Worm (Caenorhabditis elegans) whole organism, L1 larva: ENCODE measurements around the gene plg-1.
A peak's percentile ranks its signal among the peaks of the same experiment; 100 is the strongest.

Experiments used
- C04F5.9 ChIP-seq: sonication (generic microtip); optimal IDR thresholded peaks from 2 replicates; lab custom pipeline; 2016; ENCODE audit warnings: missing genetic modification characterization, missing compliant biosample characterization
- C34B4.2 ChIP-seq: sonication (generic microtip); optimal IDR thresholded peaks from 2 replicates; lab custom pipeline; 2017; ENCODE audit warnings: mild to moderate bottlenecking, missing genetic modification characterization, missing compliant biosample characterization
- F16B12.6 ChIP-seq: fragments of 150-350 bp; optimal IDR thresholded peaks from 2 replicates; lab custom pipeline; 2014; ENCODE audit warnings: missing biosample characterization, missing genetic modification characterization
- aha-1 ChIP-seq: fragments of 150-350 bp; optimal IDR thresholded peaks from 2 replicates; lab custom pipeline; 2014; ENCODE audit warnings: missing biosample characterization, missing genetic modification characterization
- alr-1 ChIP-seq: fragments of 200-800 bp; sonication (Bioruptor generic); optimal IDR thresholded peaks from 2 replicates; lab custom pipeline; 2018; ENCODE audit warnings: borderline replicate concordance, mild to moderate bottlenecking, missing genetic modification characterization, missing compliant biosample characterization
- aly-2 ChIP-seq: fragments of 150-350 bp; optimal IDR thresholded peaks from 2 replicates; lab custom pipeline; 2014; ENCODE audit warnings: missing biosample characterization, missing genetic modification characterization
- blmp-1 ChIP-seq: fragments of 150-350 bp; optimal IDR thresholded peaks from 2 replicates; lab custom pipeline; 2014; ENCODE audit warnings: missing biosample characterization, missing genetic modification characterization
- ceh-63 ChIP-seq: fragments of 200-800 bp; sonication (Bioruptor generic); optimal IDR thresholded peaks from 2 replicates; lab custom pipeline; 2018; ENCODE audit warnings: mild to moderate bottlenecking, missing genetic modification characterization, missing compliant biosample characterization
- ceh-82 ChIP-seq, 3 experiments: fragments of 150-350 bp in 1 of 3; sonication (generic microtip) in 2 of 3; optimal IDR thresholded peaks; 2 replicates each; lab custom pipeline; 2014 to 2017; ENCODE audit warnings: missing biosample characterization in 3 of 3, missing genetic modification characterization in 3 of 3
- ceh-88 ChIP-seq: fragments of 200-800 bp; sonication (Bioruptor generic); IDR thresholded peaks from 2 replicates; pipeline ENCODE4 v1.3.6; 2022; ENCODE audit warnings: missing genetic modification characterization, missing compliant biosample characterization
- ces-1 ChIP-seq: fragments of 150-350 bp; optimal IDR thresholded peaks from 2 replicates; lab custom pipeline; 2014; ENCODE audit warnings: missing biosample characterization, missing genetic modification reagents, missing genetic modification characterization
- dpl-1 ChIP-seq, 3 experiments: fragments of 150-350 bp in 2 of 3; sonication (generic microtip) in 1 of 3; optimal IDR thresholded peaks; 2 replicates each; lab custom pipeline; 2014 to 2017; ENCODE audit warnings: missing biosample characterization in 3 of 3, missing genetic modification characterization in 3 of 3, missing genetic modification reagents in 3 of 3
- efl-1 ChIP-seq, 4 experiments: fragments of 150-350 bp; optimal IDR thresholded peaks in 3 of 4; peaks in 1 of 4; 1 replicate in 1 of 4; 2 replicates in 3 of 4; lab custom pipeline; 2014; ENCODE audit warnings: missing biosample characterization in 2 of 4, missing genetic modification characterization in 2 of 4, missing genetic modification reagents in 2 of 4
- egl-27 ChIP-seq, 2 experiments: fragments of 150-350 bp in 1 of 2; sonication (generic microtip); optimal IDR thresholded peaks; 3 replicates each; lab custom pipeline; 2017 to 2018; ENCODE audit warnings: missing biosample characterization in 2 of 2, missing genetic modification characterization in 2 of 2, missing genetic modification reagents in 2 of 2
- elt-2 ChIP-seq: sonication (generic microtip); optimal IDR thresholded peaks from 2 replicates; lab custom pipeline; 2016; ENCODE audit warnings: missing genetic modification characterization, mild to moderate bottlenecking, inconsistent platforms, missing compliant biosample characterization, missing genetic modification reagents
- elt-3 ChIP-seq, 6 experiments: fragments of 150-350 bp in 1 of 6; sonication (generic microtip); optimal IDR thresholded peaks; 2 replicates each; lab custom pipeline; 2017 to 2018; ENCODE audit warnings: missing biosample characterization in 6 of 6, missing genetic modification characterization in 6 of 6, inconsistent platforms in 1 of 6
- ets-5 ChIP-seq: fragments of 200-800 bp; sonication (Bioruptor generic); IDR thresholded peaks from 2 replicates; pipeline ENCODE4 v1.3.6; 2022; ENCODE audit warnings: missing genetic modification characterization, missing compliant biosample characterization
- fkh-4 ChIP-seq: sonication (generic microtip); optimal IDR thresholded peaks from 2 replicates; lab custom pipeline; 2016; ENCODE audit warnings: missing compliant biosample characterization, missing genetic modification characterization, borderline replicate concordance
- fkh-8 ChIP-seq: sonication (generic microtip); optimal IDR thresholded peaks from 2 replicates; lab custom pipeline; 2016; ENCODE audit warnings: mild to moderate bottlenecking, missing genetic modification characterization, missing compliant biosample characterization
- fos-1 ChIP-seq: fragments of 150-350 bp; optimal IDR thresholded peaks from 2 replicates; lab custom pipeline; 2014; ENCODE audit warnings: missing biosample characterization, missing genetic modification characterization
- hlh-17 ChIP-seq: fragments of 200-800 bp; sonication (Bioruptor generic); optimal IDR thresholded peaks from 2 replicates; lab custom pipeline; 2018; ENCODE audit warnings: missing genetic modification characterization, mild to moderate bottlenecking, missing compliant biosample characterization, moderate library complexity, borderline replicate concordance
- hlh-4 ChIP-seq: sonication (generic microtip); optimal IDR thresholded peaks from 2 replicates; lab custom pipeline; 2016; ENCODE audit warnings: mild to moderate bottlenecking, missing genetic modification characterization, missing compliant biosample characterization
- hpl-2 ChIP-seq: fragments of 150-350 bp; optimal IDR thresholded peaks from 2 replicates; lab custom pipeline; 2014; ENCODE audit warnings: missing biosample characterization, missing genetic modification reagents, missing genetic modification characterization
- jun-1 ChIP-seq: fragments of 150-350 bp; optimal IDR thresholded peaks from 2 replicates; lab custom pipeline; 2014; ENCODE audit warnings: missing biosample characterization, missing genetic modification reagents, missing genetic modification characterization
- lin-13 ChIP-seq: fragments of 150-350 bp; optimal IDR thresholded peaks from 2 replicates; lab custom pipeline; 2014; ENCODE audit warnings: missing biosample characterization, missing genetic modification reagents, missing genetic modification characterization
- lin-15B ChIP-seq: fragments of 150-350 bp; sonication (generic microtip); optimal IDR thresholded peaks from 3 replicates; lab custom pipeline; 2014; ENCODE audit warnings: missing biosample characterization, missing genetic modification characterization
- lin-35 ChIP-seq, 2 experiments: fragments of 150-350 bp; optimal IDR thresholded peaks; 2 replicates each; lab custom pipeline; 2014; ENCODE audit warnings: missing biosample characterization in 2 of 2, missing genetic modification characterization in 2 of 2, missing genetic modification reagents in 2 of 2
- lir-3 ChIP-seq: sonication (generic microtip); optimal IDR thresholded peaks from 2 replicates; lab custom pipeline; 2016; ENCODE audit warnings: mild to moderate bottlenecking, missing genetic modification characterization, moderate library complexity, missing compliant biosample characterization; ENCODE audit not compliant: poor library complexity
- mdl-1 ChIP-seq, 2 experiments: fragments of 150-350 bp; optimal IDR thresholded peaks; 2 replicates each; lab custom pipeline; 2014 to 2017; ENCODE audit warnings: missing biosample characterization in 2 of 2, missing genetic modification characterization in 2 of 2, inconsistent platforms in 1 of 2
- mep-1 ChIP-seq: fragments of 150-350 bp; optimal IDR thresholded peaks from 2 replicates; lab custom pipeline; 2014; ENCODE audit warnings: missing biosample characterization, missing genetic modification characterization
- nhr-11 ChIP-seq: fragments of 150-350 bp; optimal IDR thresholded peaks from 2 replicates; lab custom pipeline; 2014; ENCODE audit warnings: missing biosample characterization, missing genetic modification characterization
- nhr-12 ChIP-seq: sonication (generic microtip); optimal IDR thresholded peaks from 2 replicates; lab custom pipeline; 2017; ENCODE audit warnings: missing biosample characterization, missing genetic modification characterization
- nhr-19 ChIP-seq: fragments of 200-800 bp; sonication (Bioruptor generic); conservative IDR thresholded peaks from 2 replicates; pipeline ENCODE4 v1.3.6; 2022; ENCODE audit warnings: missing genetic modification characterization, missing compliant biosample characterization
- nhr-237 ChIP-seq: fragments of 150-350 bp; optimal IDR thresholded peaks from 2 replicates; lab custom pipeline; 2014; ENCODE audit warnings: missing biosample characterization, missing genetic modification characterization
- nhr-76 ChIP-seq: sonication (generic microtip); optimal IDR thresholded peaks from 2 replicates; lab custom pipeline; 2017; ENCODE audit warnings: missing biosample characterization, missing genetic modification characterization
- nhr-77 ChIP-seq: fragments of 150-350 bp; optimal IDR thresholded peaks from 2 replicates; lab custom pipeline; 2014; ENCODE audit warnings: missing biosample characterization, missing genetic modification characterization
- nhr-84 ChIP-seq: sonication (generic microtip); optimal IDR thresholded peaks from 2 replicates; lab custom pipeline; 2017; ENCODE audit warnings: missing biosample characterization, missing genetic modification characterization
- nhr-85 ChIP-seq: sonication (generic microtip); peaks from one replicate; lab custom pipeline; 2016; ENCODE audit warnings: missing genetic modification characterization, inconsistent platforms, missing compliant biosample characterization
- pag-3 ChIP-seq: sonication (generic microtip); optimal IDR thresholded peaks from 2 replicates; lab custom pipeline; 2017; ENCODE audit warnings: missing genetic modification characterization, mild to moderate bottlenecking, missing compliant biosample characterization, antibody characterized with exemption, borderline replicate concordance; ENCODE audit not compliant: insufficient read depth
- rnt-1 ChIP-seq: sonication (generic microtip); optimal IDR thresholded peaks from 2 replicates; lab custom pipeline; 2016; ENCODE audit warnings: mild to moderate bottlenecking, missing genetic modification characterization, moderate library complexity, missing compliant biosample characterization
- skn-1 ChIP-seq: fragments of 150-350 bp; optimal IDR thresholded peaks from 2 replicates; lab custom pipeline; 2014; ENCODE audit warnings: missing biosample characterization, missing genetic modification characterization
- sox-4 ChIP-seq: sonication (generic microtip); optimal IDR thresholded peaks from 2 replicates; lab custom pipeline; 2016; ENCODE audit warnings: missing genetic modification characterization, missing compliant biosample characterization
- swsn-7 ChIP-seq: sonication (generic microtip); optimal IDR thresholded peaks from 2 replicates; lab custom pipeline; 2016; ENCODE audit warnings: missing genetic modification characterization, missing compliant biosample characterization
- tlp-1 ChIP-seq: fragments of 150-350 bp; optimal IDR thresholded peaks from 2 replicates; lab custom pipeline; 2014; ENCODE audit warnings: missing biosample characterization, missing genetic modification characterization
- unc-62 ChIP-seq: fragments of 150-350 bp; optimal IDR thresholded peaks from 2 replicates; lab custom pipeline; 2014; ENCODE audit warnings: missing biosample characterization, missing genetic modification reagents, missing genetic modification characterization
- unc-98 ChIP-seq: fragments of 200-800 bp; sonication (Bioruptor generic); IDR thresholded peaks from 2 replicates; pipeline ENCODE4 v1.3.6; 2022; ENCODE audit warnings: missing genetic modification characterization, missing compliant biosample characterization
- vab-15 ChIP-seq: sonication (generic microtip); optimal IDR thresholded peaks from 2 replicates; lab custom pipeline; 2017; ENCODE audit warnings: missing genotype, mild to moderate bottlenecking, missing genetic modification characterization, missing compliant biosample characterization
- xbp-1 ChIP-seq: sonication (generic microtip); optimal IDR thresholded peaks from 2 replicates; lab custom pipeline; 2016; ENCODE audit warnings: missing genetic modification characterization, missing compliant biosample characterization
- zip-4 ChIP-seq: fragments of 200-800 bp; sonication (Bioruptor generic); optimal IDR thresholded peaks from 2 replicates; lab custom pipeline; 2018; ENCODE audit warnings: mild to moderate bottlenecking, missing genetic modification characterization, moderate library complexity, missing compliant biosample characterization
- ztf-11 ChIP-seq, 2 experiments: sonication (generic microtip); optimal IDR thresholded peaks; 2 replicates each; lab custom pipeline; 2016 to 2017; ENCODE audit warnings: missing genetic modification characterization in 2 of 2, missing biosample characterization in 1 of 2, missing compliant biosample characterization in 1 of 2
- ztf-4 ChIP-seq: fragments of 150-350 bp; optimal IDR thresholded peaks from 2 replicates; lab custom pipeline; 2014; ENCODE audit warnings: missing biosample characterization, missing genetic modification characterization

The plg-1 gene

DNA sequence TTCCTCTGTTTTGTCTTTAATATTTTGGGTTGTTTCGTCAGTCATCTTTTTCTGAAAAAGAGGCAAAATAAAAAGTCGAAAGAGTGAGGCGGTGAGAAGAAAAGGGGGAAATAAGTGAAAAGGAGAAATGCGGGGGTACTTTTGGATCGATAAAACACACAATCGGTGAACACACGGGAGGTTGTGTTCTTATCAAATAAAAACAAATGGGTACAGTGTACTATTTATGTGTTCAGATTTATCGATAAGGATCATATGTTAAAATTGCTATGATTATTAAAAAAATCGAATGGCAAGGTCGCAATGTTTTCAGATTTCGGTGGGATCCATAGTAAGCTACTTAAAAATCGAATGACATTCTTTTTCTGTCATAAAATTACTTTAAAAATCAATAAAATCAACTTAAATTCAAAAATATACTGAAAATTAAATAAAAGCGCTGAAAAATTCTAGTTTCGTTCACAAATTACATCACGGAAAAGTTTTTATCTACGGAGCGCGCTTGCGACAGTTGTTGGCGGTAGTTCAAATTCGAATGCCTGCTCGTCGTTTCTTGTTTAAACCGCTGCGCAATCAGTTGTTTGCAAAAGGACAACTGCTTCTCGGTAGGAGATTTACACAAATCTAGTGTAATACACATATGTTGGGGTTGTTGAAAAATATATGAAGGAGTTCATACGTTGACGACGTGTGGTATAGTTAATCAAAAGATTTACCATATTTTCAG is 42.7 kb upstream of the plg-1 start, which contains the start of gene prx-19 (continued):
- TF ChIP-seq lin-15B: peak; percentile 46
- no peak for TF ChIP-seq pag-3
- no peak for TF ChIP-seq ces-1 (GFP tag; lab: Kevin White, UChicago)
- TF ChIP-seq aly-2: no peak
- TF ChIP-seq blmp-1 (tag; lab: Kevin White, UChicago): peak; percentile 54
- no peak for TF ChIP-seq unc-98 (GFP tag; lab: Robert Waterston, UW)
- peak; percentile 90 to 95 for TF ChIP-seq efl-1 (optimal IDR thresholded peaks at IDR 0.05; lab: Kevin White, UChicago)
- peak; percentile 95 to 100 for TF ChIP-seq efl-1 (GFP tag; optimal IDR thresholded peaks at IDR 0.05 in 1 of 2; lab: Kevin White, UChicago)
- TF ChIP-seq ztf-11 (tag; optimal IDR thresholded peaks at IDR 0.05; lab: Kevin White, UChicago): no peak
- TF ChIP-seq swsn-7 (tag; lab: Kevin White, UChicago): peak; percentile 39
- TF ChIP-seq zip-4 (GFP tag; lab: Kevin White, UChicago): no peak
- TF ChIP-seq unc-62 (GFP tag; lab: Kevin White, UChicago): no peak
- peak; percentile 68 for TF ChIP-seq skn-1 (tag; lab: Kevin White, UChicago)
- no peak for TF ChIP-seq nhr-237 (tag; lab: Kevin White, UChicago)
- no peak for TF ChIP-seq fkh-8 (tag; lab: Kevin White, UChicago)
- no peak for TF ChIP-seq nhr-12 (tag; lab: Kevin White, UChicago)
- TF ChIP-seq elt-2 (tag; lab: Kevin White, UChicago): no peak
- no peak for TF ChIP-seq nhr-11 (tag; lab: Kevin White, UChicago)
- no peak for TF ChIP-seq C34B4.2 (tag; lab: Kevin White, UChicago)
- TF ChIP-seq ets-5: no peak
- no peak for TF ChIP-seq hpl-2
- no peak for TF ChIP-seq jun-1 (tag; lab: Kevin White, UChicago)
- no peak for TF ChIP-seq tlp-1 (tag; lab: Kevin White, UChicago)
- TF ChIP-seq lir-3 (tag; lab: Kevin White, UChicago): no peak
- peak; percentile 57 for TF ChIP-seq rnt-1 (tag; lab: Kevin White, UChicago)
- peak; percentile 44 for TF ChIP-seq F16B12.6
- TF ChIP-seq fkh-4 (tag; lab: Kevin White, UChicago): no peak
- TF ChIP-seq nhr-19: peak; percentile 41
- no peak for TF ChIP-seq egl-27 (tag; optimal IDR thresholded peaks at IDR 0.05; lab: Kevin White, UChicago)
- TF ChIP-seq nhr-84 (tag; lab: Kevin White, UChicago): no peak
- TF ChIP-seq ceh-63 (GFP tag; lab: Kevin White, UChicago): no peak
- TF ChIP-seq hlh-17 (GFP tag; lab: Kevin White, UChicago): no peak
- TF ChIP-seq aha-1 (tag; lab: Kevin White, UChicago): no peak
- peak in 1 of 6 experiments; percentile 45 for TF ChIP-seq elt-3 (tag; optimal IDR thresholded peaks at IDR 0.05; lab: Kevin White, UChicago)
- peak in 1 of 2 experiments; percentile 38 for TF ChIP-seq mdl-1 (tag; optimal IDR thresholded peaks at IDR 0.05; lab: Kevin White, UChicago)
- TF ChIP-seq ztf-4 (tag; lab: Kevin White, UChicago): no peak
- TF ChIP-seq xbp-1: peak; percentile 38
- TF ChIP-seq nhr-76 (tag; lab: Kevin White, UChicago): no peak
- TF ChIP-seq nhr-77 (tag; lab: Kevin White, UChicago): no peak
- TF ChIP-seq lin-13 (GFP tag; lab: Kevin White, UChicago): no peak
- peak; percentile 94 to 98 for TF ChIP-seq lin-35 (GFP tag; optimal IDR thresholded peaks at IDR 0.05; lab: Kevin White, UChicago)
- TF ChIP-seq ceh-82 (tag; optimal IDR thresholded peaks at IDR 0.05; lab: Kevin White, UChicago): peak in 2 of 3 experiments; percentile 36 to 67
- no peak for TF ChIP-seq vab-15 (tag; lab: Kevin White, UChicago)
- peak; percentile 90 to 94 (median 93) for TF ChIP-seq dpl-1 (GFP tag; optimal IDR thresholded peaks at IDR 0.05; lab: Kevin White, UChicago)
- peak; percentile 38 for TF ChIP-seq nhr-85
- TF ChIP-seq mep-1 (tag; lab: Kevin White, UChicago): peak; percentile 66
- no peak for TF ChIP-seq alr-1
- no peak for TF ChIP-seq ceh-88 (GFP tag; lab: Robert Waterston, UW)
- TF ChIP-seq sox-4 (tag; lab: Kevin White, UChicago): no peak
- TF ChIP-seq fos-1 (tag; lab: Kevin White, UChicago): no peak
- TF ChIP-seq C04F5.9: no peak
- no peak for TF ChIP-seq hlh-4 (tag; lab: Kevin White, UChicago)
